Worm (Caenorhabditis elegans): ENCODE data around the gene Y37E11B.7.
A peak's percentile ranks its signal among the peaks of the same experiment; 100 is the strongest.

Y37E11B.7 gene

ce11 chrIV:3636528-3637129, 36.7 kb upstream of the Y37E11B.7 start, which contains the start of gene madf-9 (continued):
- TF ChIP-seq nhr-42 (GFP tag; IDR thresholded peaks at IDR 0.05) (peak; percentile 76; the same call in 1 of the 2 replicates), lir-3 (tag; optimal IDR thresholded peaks at IDR 0.05) (no peak), R02D3.7 (tag; optimal IDR thresholded peaks at IDR 0.05) (no peak), mxl-3 (GFP tag; optimal IDR thresholded peaks at IDR 0.05) (peak; percentile 92), nhr-28 (tag; optimal IDR thresholded peaks at IDR 0.05) (peak; percentile 64), rbr-2 (tag; optimal IDR thresholded peaks at IDR 0.05) (peak; percentile 79), vab-7 (GFP tag; IDR thresholded peaks at IDR 0.05) (peak; percentile 11; the same call in 1 of the 2 replicates), ceh-20 (GFP tag; IDR thresholded peaks at IDR 0.05) (peak; percentile 22; the same call in 1 of the 2 replicates), dpl-1 (GFP tag; optimal IDR thresholded peaks at IDR 0.05) (peak; percentile 18), skn-1 (tag; optimal IDR thresholded peaks at IDR 0.05) (no peak), lin-38 (GFP tag; IDR thresholded peaks at IDR 0.05) (peak; percentile 69), hlh-30 (tag; optimal IDR thresholded peaks at IDR 0.05; ENCODE audit: insufficient read depth) (peak; percentile 83), spr-1 (tag; optimal IDR thresholded peaks at IDR 0.05) (peak; percentile 71), madf-9 (GFP tag; conservative IDR thresholded peaks at IDR 0.05) (peak; percentile 98), ces-1 (GFP tag; optimal IDR thresholded peaks at IDR 0.05) (no peak), hif-1 (tag; optimal IDR thresholded peaks at IDR 0.05) (peak in 1 of 2 experiments; percentile 77), ctbp-1 (GFP tag; IDR thresholded peaks at IDR 0.05) (peak; percentile 61), nhr-48 (tag; optimal IDR thresholded peaks at IDR 0.05) (peak; percentile 89), snpc-1.2 (GFP tag; IDR thresholded peaks at IDR 0.05) (no peak), nhr-6 (tag; optimal IDR thresholded peaks at IDR 0.05) (peak; percentile 81), php-3 (GFP tag; IDR thresholded peaks at IDR 0.05) (peak; percentile 75), lin-39 (tag; optimal IDR thresholded peaks at IDR 0.05) (no peak), ama-1 (optimal IDR thresholded peaks at IDR 0.05) (no peak), fos-1 (tag; optimal IDR thresholded peaks at IDR 0.05) (no peak), mxl-2 (GFP tag; conservative IDR thresholded peaks at IDR 0.05) (0 out of 2 replicates have a peak, but pooled peaks have one; percentile 21), nhr-237 (tag; optimal IDR thresholded peaks at IDR 0.05) (no peak), lsy-2 (tag; optimal IDR thresholded peaks at IDR 0.05) (peak; percentile 37 to 44), pha-4 (GFP tag; IDR thresholded peaks at IDR 0.05) (peak; percentile 78; the same call in 1 of the 2 replicates), pha-4 (tag; optimal IDR thresholded peaks at IDR 0.05) (no peak)

DNA sequence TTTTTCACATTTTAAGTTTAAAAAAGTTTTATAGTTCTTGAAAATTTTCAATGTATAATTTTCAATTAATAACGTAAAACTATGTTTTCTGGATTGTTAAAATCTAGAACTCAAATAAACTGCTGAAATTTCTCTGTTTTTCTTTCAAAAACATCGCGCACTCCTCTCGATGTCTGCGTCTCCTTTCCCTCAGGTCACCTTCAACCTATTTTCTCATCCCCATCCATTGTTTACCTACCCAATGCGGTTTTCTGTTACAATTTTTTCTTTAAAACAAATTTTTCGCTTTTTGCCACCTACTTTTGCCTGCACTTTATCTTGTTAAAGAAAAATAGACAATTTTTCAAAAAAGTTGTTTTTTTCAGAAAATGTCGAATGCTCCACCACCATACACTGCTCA, 33.3 kb upstream of the Y37E11B.7 start, which contains the start of gene ZC416.2:
Gene ZC416.2, plus strand, starts transcription at position 366 of the 400 bp plus-strand sequence.
- TF ChIP-seq lsy-2 (tag; optimal IDR thresholded peaks at IDR 0.05) (peak in 1 of 2 experiments; percentile 3), nhr-28 (tag; optimal IDR thresholded peaks at IDR 0.05) (peak; percentile 3), dmd-9 (GFP tag; IDR thresholded peaks at IDR 0.05) (no peak), dve-1 (tag; optimal IDR thresholded peaks at IDR 0.05; ENCODE audit: insufficient read depth) (no peak), dmd-6 (GFP tag; IDR thresholded peaks at IDR 0.05) (no peak)

ce11 chrIV:3632475-3632874, 32.5 kb upstream of the Y37E11B.7 start:
- no peak for TF ChIP-seq Y5F2A.4 (GFP tag; optimal IDR thresholded peaks at IDR 0.05)
- peak in 1 of 2 experiments; percentile 95 for TF ChIP-seq unc-62 (GFP tag; optimal IDR thresholded peaks at IDR 0.05 in 1 of 2)
- TF ChIP-seq unc-62 (tag; optimal IDR thresholded peaks at IDR 0.05): no peak
